Worm (Caenorhabditis elegans) whole organism, late embryonic: ENCODE measurements around the gene figl-1.

Experiments used
- ceh-2 ChIP-seq: sonication (generic microtip); optimal IDR thresholded peaks from 2 replicates; lab custom pipeline; 2016; ENCODE audit warnings: missing genotype, missing genetic modification characterization, missing compliant biosample characterization
- dmd-4 ChIP-seq: sonication (generic microtip); optimal IDR thresholded peaks from 2 replicates; lab custom pipeline; 2016; ENCODE audit warnings: borderline replicate concordance, missing genetic modification characterization, missing compliant biosample characterization
- madf-2 ChIP-seq: sonication (generic microtip); optimal IDR thresholded peaks from 2 replicates; lab custom pipeline; 2017; ENCODE audit warnings: missing genetic modification characterization, missing compliant biosample characterization
- nhr-11 ChIP-seq: fragments of 150-350 bp; optimal IDR thresholded peaks from 2 replicates; lab custom pipeline; 2014; ENCODE audit warnings: missing biosample characterization, missing genetic modification characterization
- sdc-2 ChIP-seq: sonication (generic microtip); optimal IDR thresholded peaks from 2 replicates; lab custom pipeline; 2016; ENCODE audit warnings: missing genotype, missing genetic modification characterization, missing compliant biosample characterization
- syd-9 ChIP-seq: sonication (generic microtip); optimal IDR thresholded peaks from 2 replicates; lab custom pipeline; 2016; ENCODE audit warnings: mild to moderate bottlenecking, missing genetic modification characterization, moderate library complexity, missing compliant biosample characterization
- tbx-2 ChIP-seq: sonication (generic microtip); optimal IDR thresholded peaks from 2 replicates; lab custom pipeline; 2016; ENCODE audit warnings: missing genetic modification characterization, missing compliant biosample characterization

- TF ChIP-seq sdc-2 (tag; lab: Kevin White, UChicago) (no peak), dmd-4 (tag; lab: Kevin White, UChicago) (no peak), syd-9 (tag; lab: Kevin White, UChicago) (no peak), ceh-2 (no peak), madf-2 (tag; lab: Kevin White, UChicago) (no peak), tbx-2 (tag; lab: Kevin White, UChicago) (no peak), nhr-11 (tag; lab: Kevin White, UChicago) (no peak)
These were observed 31.8 kb upstream of the figl-1 start, which contains the start of gene F32D1.8 for ce11 chrV:4377622-4378021.
